Worm (Caenorhabditis elegans) whole organism, L1 larva: ENCODE results near the gene R09H10.5.

Experiments
- ama-1 ChIP-seq: fragments of 150-350 bp; optimal IDR thresholded peaks from 2 replicates; lab custom pipeline; 2014
- fos-1 ChIP-seq: fragments of 150-350 bp; optimal IDR thresholded peaks from 2 replicates; lab custom pipeline; 2014; ENCODE audit warnings: missing biosample characterization, missing genetic modification characterization
- mef-2 ChIP-seq: fragments of 150-350 bp; optimal IDR thresholded peaks from 2 replicates; lab custom pipeline; 2014; ENCODE audit warnings: missing biosample characterization, missing genetic modification characterization
- nhr-11 ChIP-seq: fragments of 150-350 bp; optimal IDR thresholded peaks from 2 replicates; lab custom pipeline; 2014; ENCODE audit warnings: missing biosample characterization, missing genetic modification characterization
- nhr-12 ChIP-seq: sonication (generic microtip); optimal IDR thresholded peaks from 2 replicates; lab custom pipeline; 2017; ENCODE audit warnings: missing biosample characterization, missing genetic modification characterization
- nhr-20 ChIP-seq: sonication (generic microtip); optimal IDR thresholded peaks from 2 replicates; lab custom pipeline; 2016; ENCODE audit warnings: mild to moderate bottlenecking, missing genetic modification characterization, missing compliant biosample characterization
- nhr-77 ChIP-seq: fragments of 150-350 bp; optimal IDR thresholded peaks from 2 replicates; lab custom pipeline; 2014; ENCODE audit warnings: missing biosample characterization, missing genetic modification characterization
- nhr-84 ChIP-seq: sonication (generic microtip); optimal IDR thresholded peaks from 2 replicates; lab custom pipeline; 2017; ENCODE audit warnings: missing biosample characterization, missing genetic modification characterization
- pag-3 ChIP-seq: sonication (generic microtip); optimal IDR thresholded peaks from 2 replicates; lab custom pipeline; 2017; ENCODE audit warnings: missing genetic modification characterization, mild to moderate bottlenecking, missing compliant biosample characterization, antibody characterized with exemption, borderline replicate concordance; ENCODE audit not compliant: insufficient read depth
- pqm-1 ChIP-seq: sonication (generic microtip); optimal IDR thresholded peaks from 3 replicates; lab custom pipeline; 2017; ENCODE audit warnings: missing biosample characterization, missing genetic modification characterization
- snpc-4 ChIP-seq: fragments of 150-350 bp; optimal IDR thresholded peaks from 2 replicates; lab custom pipeline; 2014; ENCODE audit warnings: missing biosample characterization, missing genetic modification characterization
- vab-15 ChIP-seq: sonication (generic microtip); optimal IDR thresholded peaks from 2 replicates; lab custom pipeline; 2017; ENCODE audit warnings: missing genotype, mild to moderate bottlenecking, missing genetic modification characterization, missing compliant biosample characterization

ce11 chrIV:10620811-10621210 lies 7.8 kb downstream of the R09H10.5 start, which contains the start of gene R09H10.7:
- TF ChIP-seq nhr-84 (tag; lab: Kevin White, UChicago) (no peak), pag-3 (tag; lab: Kevin White, UChicago) (no peak), nhr-20 (tag; lab: Kevin White, UChicago) (no peak), pqm-1 (no peak), nhr-77 (tag; lab: Kevin White, UChicago) (no peak), fos-1 (tag; lab: Kevin White, UChicago) (no peak), snpc-4 (tag; lab: Kevin White, UChicago) (no peak), ama-1 (no peak), vab-15 (tag; lab: Kevin White, UChicago) (no peak), nhr-12 (tag; lab: Kevin White, UChicago) (no peak), nhr-11 (tag; lab: Kevin White, UChicago) (no peak), mef-2 (tag; lab: Kevin White, UChicago) (no peak)
